Worm (Caenorhabditis elegans): Measurements from ENCODE around the gene pld-1.

The pld-1 gene

DNA sequence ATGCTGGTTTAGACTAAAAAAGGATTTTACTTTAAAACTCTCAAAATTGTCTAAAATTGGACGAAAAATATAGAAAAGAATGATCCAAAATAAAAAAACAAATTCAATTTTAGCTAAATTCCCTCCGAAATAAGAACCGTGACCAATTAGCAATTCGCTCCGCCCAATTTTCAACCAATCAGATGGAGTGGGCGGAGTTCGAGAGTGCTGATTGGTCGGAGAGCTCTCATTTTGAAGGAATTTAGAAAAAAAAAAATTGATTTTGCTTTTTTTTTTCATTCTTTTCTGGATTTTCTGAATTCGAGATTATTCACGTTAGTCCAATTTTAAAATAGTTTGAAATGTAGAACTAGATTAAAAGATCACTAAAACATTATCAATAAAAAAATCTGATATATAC, 7.5 kb upstream of the pld-1 start:
- TF ChIP-seq nhr-237 (tag; optimal IDR thresholded peaks at IDR 0.05) (no peak), lin-14 (GFP tag; optimal IDR thresholded peaks at IDR 0.05) (no peak), elt-2 (tag; optimal IDR thresholded peaks at IDR 0.05) (no peak), fkh-4 (tag; optimal IDR thresholded peaks at IDR 0.05; ENCODE audit: borderline replicate concordance) (no peak), unc-130 (tag; optimal IDR thresholded peaks at IDR 0.05) (no peak)

DNA sequence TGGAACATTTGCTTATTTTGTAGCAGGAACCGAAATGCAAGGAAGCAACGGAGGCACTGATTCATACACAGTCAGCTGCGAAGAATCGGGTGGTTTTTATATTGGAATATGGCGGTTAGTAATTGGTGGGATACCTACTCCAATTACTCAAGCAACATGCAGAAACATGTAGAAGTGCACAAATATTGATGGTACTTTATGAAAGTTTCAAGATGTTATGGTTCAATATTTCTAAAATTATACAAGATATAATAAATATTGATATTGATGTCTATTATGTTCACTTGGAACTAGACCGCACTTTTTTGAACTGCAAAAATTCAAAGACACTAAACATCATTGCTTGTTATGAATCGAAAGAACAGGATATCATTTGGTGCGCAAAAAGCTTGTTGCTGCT, 2.5 kb upstream of the pld-1 start, which contains the start of gene C04G6.13:
TSS of gene C04G6.13 (plus strand) at position 301 of the 400 bp plus-strand sequence.
- TF ChIP-seq vab-15 (tag; optimal IDR thresholded peaks at IDR 0.05) (no peak), ama-1 (optimal IDR thresholded peaks at IDR 0.05) (no peak), tlp-1 (tag; optimal IDR thresholded peaks at IDR 0.05) (no peak), hpl-2 (GFP tag; optimal IDR thresholded peaks at IDR 0.05) (no peak), elt-3 (tag; optimal IDR thresholded peaks at IDR 0.05) (no peak)

- no peak for TF ChIP-seq fkh-4 (tag; optimal IDR thresholded peaks at IDR 0.05; ENCODE audit: borderline replicate concordance)
- TF ChIP-seq jun-1 (tag; optimal IDR thresholded peaks at IDR 0.05), result no peak
- TF ChIP-seq zip-4 (GFP tag; optimal IDR thresholded peaks at IDR 0.05), result no peak
- TF ChIP-seq nhr-77 (tag; optimal IDR thresholded peaks at IDR 0.05), result peak; percentile 32
- no peak for TF ChIP-seq nhr-84 (tag; optimal IDR thresholded peaks at IDR 0.05)
- peak; percentile 73 for TF ChIP-seq snu-23 (GFP tag; optimal IDR thresholded peaks at IDR 0.05)
- peak; percentile 10 to 56 (median 35) for TF ChIP-seq dpl-1 (GFP tag; optimal IDR thresholded peaks at IDR 0.05)
- TF ChIP-seq unc-98 (GFP tag; IDR thresholded peaks at IDR 0.05), result no peak
- no peak for TF ChIP-seq mab-9 (GFP tag; IDR thresholded peaks at IDR 0.05)
- no peak for TF ChIP-seq sup-37 (GFP tag; optimal IDR thresholded peaks at IDR 0.05)
- TF ChIP-seq nhr-20 (tag; optimal IDR thresholded peaks at IDR 0.05), result peak; percentile 74
- TF ChIP-seq efl-3 (GFP tag; optimal IDR thresholded peaks at IDR 0.05), result no peak
- no peak for TF ChIP-seq nhr-11 (tag; optimal IDR thresholded peaks at IDR 0.05)
- TF ChIP-seq grh-1 (GFP tag; IDR thresholded peaks at IDR 0.05), result no peak
- TF ChIP-seq hlh-17 (GFP tag; optimal IDR thresholded peaks at IDR 0.05; ENCODE audit: borderline replicate concordance), result no peak
- TF ChIP-seq sox-4 (tag; optimal IDR thresholded peaks at IDR 0.05), result no peak
- peak; percentile 69 for TF ChIP-seq blmp-1 (tag; optimal IDR thresholded peaks at IDR 0.05)
- TF ChIP-seq ztf-11 (tag; optimal IDR thresholded peaks at IDR 0.05), result no peak
- no peak for TF ChIP-seq ceh-8 (GFP tag; optimal IDR thresholded peaks at IDR 0.05)
- no peak for TF ChIP-seq pqm-1 (tag; optimal IDR thresholded peaks at IDR 0.05)
- TF ChIP-seq skn-1 (tag; optimal IDR thresholded peaks at IDR 0.05), result peak; percentile 32
- TF ChIP-seq nhr-12 (tag; optimal IDR thresholded peaks at IDR 0.05), result no peak
- TF ChIP-seq ets-5 (GFP tag; IDR thresholded peaks at IDR 0.05), result no peak
- no peak for TF ChIP-seq nhr-237 (tag; optimal IDR thresholded peaks at IDR 0.05)
- TF ChIP-seq rnt-1 (tag; optimal IDR thresholded peaks at IDR 0.05), result peak; percentile 47
- TF ChIP-seq lir-3 (tag; optimal IDR thresholded peaks at IDR 0.05; ENCODE audit: poor library complexity), result no peak
- TF ChIP-seq tbx-2 (tag; optimal IDR thresholded peaks at IDR 0.05), result peak; percentile 65
- TF ChIP-seq F16B12.6 (tag; optimal IDR thresholded peaks at IDR 0.05), result peak; percentile 24
- no peak for TF ChIP-seq lin-39 (tag; optimal IDR thresholded peaks at IDR 0.05)
- no peak for TF ChIP-seq hlh-4 (tag; optimal IDR thresholded peaks at IDR 0.05)
- no peak for TF ChIP-seq nhr-76 (tag; optimal IDR thresholded peaks at IDR 0.05)
- no peak for TF ChIP-seq mef-2 (tag; optimal IDR thresholded peaks at IDR 0.05)
- peak in 2 of 3 experiments; percentile 16 to 45 for TF ChIP-seq ceh-82 (tag; optimal IDR thresholded peaks at IDR 0.05)
- TF ChIP-seq ceh-90 (tag; optimal IDR thresholded peaks at IDR 0.05), result no peak
- no peak for TF ChIP-seq Y116A8C.19 (tag; optimal IDR thresholded peaks at IDR 0.05; ENCODE audit: borderline replicate concordance)
- TF ChIP-seq lsy-2 (tag; optimal IDR thresholded peaks at IDR 0.05), result peak; percentile 44 to 62
- TF ChIP-seq mdl-1 (tag; optimal IDR thresholded peaks at IDR 0.05), result peak in 1 of 2 experiments; percentile 74
- no peak for TF ChIP-seq fkh-10 (GFP tag; optimal IDR thresholded peaks at IDR 0.05)
- no peak for TF ChIP-seq pax-3 (tag; optimal IDR thresholded peaks at IDR 0.05)
These were observed 1.1 kb upstream of the pld-1 start, which contains the start of gene C04G6.2 for ce11 chrII:5092362-5093281. Gene C04G6.2 (plus strand): TSS chrII:5093231.
